Worm (Caenorhabditis elegans): ENCODE results near the gene zmp-6.

zmp-6 gene

DNA sequence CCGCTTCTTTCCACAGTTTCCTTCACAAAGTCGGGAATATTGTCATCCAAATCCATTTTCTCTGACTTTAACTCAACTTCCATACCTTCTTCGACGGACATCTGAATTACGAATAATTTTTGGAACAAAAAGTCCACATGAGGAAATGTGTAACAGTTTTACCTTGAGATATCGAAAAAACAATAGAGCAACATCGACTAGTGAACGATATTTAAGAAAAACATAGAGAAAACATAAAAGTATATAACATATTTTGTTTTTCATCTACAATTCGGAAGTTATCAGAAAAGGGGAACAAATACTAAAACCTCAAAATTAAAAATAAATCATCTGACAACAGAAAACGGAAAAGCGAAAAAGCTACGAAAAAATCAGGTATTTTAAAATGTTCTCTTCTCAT is 14.9 kb downstream of the zmp-6 start, which contains the start of gene adr-2:
Gene adr-2, minus strand, starts transcription at position 101 of the 400 bp plus-strand sequence.
- no peak for TF ChIP-seq elt-3 (tag; optimal IDR thresholded peaks at IDR 0.05)
- no peak for TF ChIP-seq unc-120 (tag; optimal IDR thresholded peaks at IDR 0.05; ENCODE audit: poor library complexity, severe bottlenecking)
- no peak for TF ChIP-seq nhr-2 (tag; optimal IDR thresholded peaks at IDR 0.05)
- no peak for TF ChIP-seq ceh-43 (GFP tag; optimal IDR thresholded peaks at IDR 0.05)

ce11 chrIII:7230841-7231240 is 16.8 kb downstream of the zmp-6 start, which contains the start of gene R151.10:
Gene R151.10 (minus strand): TSS chrIII:7230941.
- TF ChIP-seq hlh-1 (tag; optimal IDR thresholded peaks at IDR 0.05) = no peak
- TF ChIP-seq elt-1 (tag; optimal IDR thresholded peaks at IDR 0.05; ENCODE audit: borderline replicate concordance, insufficient read depth) = no peak
- TF ChIP-seq mls-2 (tag; optimal IDR thresholded peaks at IDR 0.05) = no peak
- TF ChIP-seq ham-2 (GFP tag; optimal IDR thresholded peaks at IDR 0.05) = no peak
- TF ChIP-seq tbx-8 (GFP tag; optimal IDR thresholded peaks at IDR 0.05) = no peak
- no peak for TF ChIP-seq ceh-83 (GFP tag; optimal IDR thresholded peaks at IDR 0.05)
- TF ChIP-seq elt-3 (tag; optimal IDR thresholded peaks at IDR 0.05) = no peak
- TF ChIP-seq unc-62 (GFP tag; optimal IDR thresholded peaks at IDR 0.05) = no peak
- no peak for TF ChIP-seq nhr-12 (tag; optimal IDR thresholded peaks at IDR 0.05)
- TF ChIP-seq sem-2 (GFP tag; optimal IDR thresholded peaks at IDR 0.05) = no peak
- no peak for TF ChIP-seq nhr-237 (tag; optimal IDR thresholded peaks at IDR 0.05)
- TF ChIP-seq nhr-76 (tag; optimal IDR thresholded peaks at IDR 0.05) = no peak
- no peak for TF ChIP-seq lsy-2 (tag; optimal IDR thresholded peaks at IDR 0.05)

DNA sequence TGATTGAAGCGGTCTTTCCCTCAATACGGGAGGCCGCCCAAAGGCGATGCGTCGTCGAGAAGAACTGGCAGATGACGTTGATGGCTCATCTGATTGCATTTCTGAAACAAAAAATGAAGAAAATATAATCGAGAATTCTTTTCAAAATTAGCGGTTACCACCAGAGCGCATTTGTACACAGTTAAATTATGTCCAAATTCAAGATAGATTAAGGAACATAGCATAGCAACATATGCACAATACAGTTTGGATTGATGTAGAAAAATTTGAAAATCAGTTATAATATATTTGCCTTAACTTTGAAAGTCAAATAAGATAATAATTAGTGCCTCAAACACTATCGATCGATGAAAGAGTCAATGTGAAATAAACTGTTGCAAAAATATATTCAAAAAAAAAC is 18.0 kb downstream of the zmp-6 start, which contains the start of gene R151.8:
Gene R151.8, minus strand, starts transcription at position 101 of the 400 bp plus-strand sequence.
- no peak for TF ChIP-seq ztf-11 (tag; optimal IDR thresholded peaks at IDR 0.05)
- no peak for TF ChIP-seq lsy-2 (tag; optimal IDR thresholded peaks at IDR 0.05)
- TF ChIP-seq mls-2 (tag; optimal IDR thresholded peaks at IDR 0.05) = no peak
- TF ChIP-seq tbx-8 (GFP tag; optimal IDR thresholded peaks at IDR 0.05) = no peak
- no peak for TF ChIP-seq nhr-12 (tag; optimal IDR thresholded peaks at IDR 0.05)
- no peak for TF ChIP-seq nhr-237 (tag; optimal IDR thresholded peaks at IDR 0.05)
- no peak for TF ChIP-seq ceh-83 (GFP tag; optimal IDR thresholded peaks at IDR 0.05)
- no peak for TF ChIP-seq lin-13 (tag; optimal IDR thresholded peaks at IDR 0.05)
- TF ChIP-seq mab-5 (tag; optimal IDR thresholded peaks at IDR 0.05) = no peak

- no peak for TF ChIP-seq lsy-2 (tag; optimal IDR thresholded peaks at IDR 0.05)
- TF ChIP-seq elt-3 (tag; optimal IDR thresholded peaks at IDR 0.05) = no peak
- no peak for TF ChIP-seq zip-8 (tag; optimal IDR thresholded peaks at IDR 0.05)
- TF ChIP-seq mep-1 (tag; optimal IDR thresholded peaks at IDR 0.05) = no peak
- TF ChIP-seq nhr-2 (tag; optimal IDR thresholded peaks at IDR 0.05) = no peak
- TF ChIP-seq blmp-1 (tag; optimal IDR thresholded peaks at IDR 0.05) = no peak
- TF ChIP-seq lin-13 (tag; optimal IDR thresholded peaks at IDR 0.05) = no peak
- no peak for TF ChIP-seq nhr-237 (tag; optimal IDR thresholded peaks at IDR 0.05)
- no peak for TF ChIP-seq mls-2 (tag; optimal IDR thresholded peaks at IDR 0.05)
- TF ChIP-seq pha-4 (tag; optimal IDR thresholded peaks at IDR 0.05) = no peak
- no peak for TF ChIP-seq ceh-39 (tag; optimal IDR thresholded peaks at IDR 0.05)
These were observed 21.0 kb downstream of the zmp-6 start, which contains the start of gene hsp-75 for ce11 chrIII:7226607-7227006. Gene hsp-75 (minus strand): TSS chrIII:7226707.

- TF ChIP-seq pha-4 (tag; optimal IDR thresholded peaks at IDR 0.05) (no peak), ceh-39 (tag; optimal IDR thresholded peaks at IDR 0.05) (no peak), ceh-43 (GFP tag; optimal IDR thresholded peaks at IDR 0.05) (no peak), tbx-8 (GFP tag; optimal IDR thresholded peaks at IDR 0.05) (no peak), cnd-1 (tag; optimal IDR thresholded peaks at IDR 0.05) (no peak), M03D4.4 (tag; optimal IDR thresholded peaks at IDR 0.05) (no peak), lin-32 (GFP tag; optimal IDR thresholded peaks at IDR 0.05) (no peak), mab-5 (tag; optimal IDR thresholded peaks at IDR 0.05) (no peak), nhr-28 (tag; optimal IDR thresholded peaks at IDR 0.05) (no peak), ceh-83 (GFP tag; optimal IDR thresholded peaks at IDR 0.05) (no peak), hlh-1 (tag; optimal IDR thresholded peaks at IDR 0.05) (no peak), bed-3 (GFP tag; optimal IDR thresholded peaks at IDR 0.05) (no peak), nhr-2 (tag; optimal IDR thresholded peaks at IDR 0.05) (no peak), lsy-2 (tag; optimal IDR thresholded peaks at IDR 0.05) (no peak), sem-2 (GFP tag; optimal IDR thresholded peaks at IDR 0.05) (no peak), nhr-12 (tag; optimal IDR thresholded peaks at IDR 0.05) (no peak), unc-120 (tag; optimal IDR thresholded peaks at IDR 0.05; ENCODE audit: poor library complexity, severe bottlenecking) (no peak)
These were observed 24.6 kb downstream of the zmp-6 start, which contains the start of gene der-2 for ce11 chrIII:7223029-7223428. Gene der-2 (minus strand): TSS chrIII:7223129.

DNA sequence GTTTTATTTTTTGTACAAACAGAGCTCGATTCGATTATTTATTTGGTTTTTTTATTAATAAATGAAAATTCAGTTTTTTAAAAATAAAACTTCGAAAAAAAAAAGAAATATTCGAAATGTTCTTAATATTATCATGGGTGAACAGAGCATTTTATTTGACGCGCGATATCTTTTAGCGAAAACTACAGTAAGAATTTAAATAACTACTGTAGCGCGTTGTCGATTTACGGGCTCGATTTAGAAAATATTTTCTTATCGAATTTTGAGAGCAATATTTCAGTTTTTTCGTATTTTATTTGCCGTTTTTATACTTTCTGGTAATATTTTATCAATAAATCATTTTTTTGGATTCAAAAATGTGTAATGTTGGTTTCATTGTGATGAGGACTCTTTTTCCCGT is 26.5 kb downstream of the zmp-6 start:
- TF ChIP-seq flh-1 (GFP tag; optimal IDR thresholded peaks at IDR 0.05) (no peak), pha-4 (tag; optimal IDR thresholded peaks at IDR 0.05) (no peak), ham-2 (GFP tag; optimal IDR thresholded peaks at IDR 0.05) (no peak), elt-3 (tag; optimal IDR thresholded peaks at IDR 0.05) (no peak), unc-120 (tag; optimal IDR thresholded peaks at IDR 0.05; ENCODE audit: poor library complexity, severe bottlenecking) (no peak)
